Worm (Caenorhabditis elegans) whole organism, L4/young adult: ENCODE data around the gene srpa-68.

Experiments used
- W03F9.2 ChIP-seq: fragments of 150-350 bp; optimal IDR thresholded peaks from 2 replicates; lab custom pipeline; 2014; ENCODE audit warnings: missing biosample characterization, missing genetic modification characterization
- dao-5 ChIP-seq: sonication (generic microtip); optimal IDR thresholded peaks from 2 replicates; lab custom pipeline; 2016; ENCODE audit warnings: missing genotype, missing genetic modification characterization, moderate library complexity, missing compliant biosample characterization

ce11 chrV:12303453-12304077 lies 12.1 kb upstream of the srpa-68 start:
- peak; percentile 97 for TF ChIP-seq dao-5 (tag; lab: Kevin White, UChicago)
- TF ChIP-seq W03F9.2 (tag; lab: Kevin White, UChicago), result peak; percentile 59
